Fruit fly (Drosophila melanogaster) whole organism, prepupa: Measurements from ENCODE around the gene mRpS18C.
A peak's percentile ranks its signal among the peaks of the same experiment; 100 is the strongest.

ENCODE experiments used
- CG10631 ChIP-seq: fragments of 200-800 bp; sonication (Bioruptor generic); optimal IDR thresholded peaks from 2 replicates; lab custom pipeline; 2016; ENCODE audit warnings: missing biosample characterization, missing genetic modification characterization
- CG11294 ChIP-seq: fragments of 200-800 bp; sonication (Bioruptor generic); IDR thresholded peaks from 2 replicates; pipeline ENCODE4 v1.3.6; 2022; ENCODE audit warnings: missing biosample characterization, missing genetic modification characterization
- CG11762 ChIP-seq: fragments of 200-800 bp; sonication (Bioruptor generic); optimal IDR thresholded peaks from 3 replicates; lab custom pipeline; 2016; ENCODE audit warnings: missing biosample characterization, missing genetic modification characterization; ENCODE audit not compliant: insufficient read depth
- CG1621 ChIP-seq: fragments of 200-800 bp; sonication (Bioruptor generic); optimal IDR thresholded peaks from 3 replicates; lab custom pipeline; 2018; ENCODE audit warnings: missing biosample characterization, mild to moderate bottlenecking, missing genetic modification characterization
- CG16779 ChIP-seq: fragments of 200-800 bp; sonication (Bioruptor generic); optimal IDR thresholded peaks from 3 replicates; lab custom pipeline; 2017; ENCODE audit warnings: missing biosample characterization, mild to moderate bottlenecking, missing genetic modification characterization
- CG3032 ChIP-seq: fragments of 200-800 bp; optimal IDR thresholded peaks from 2 replicates; lab custom pipeline; 2019; ENCODE audit warnings: missing biosample characterization, mild to moderate bottlenecking, missing genetic modification characterization, moderate library complexity
- CG31627 ChIP-seq: fragments of 200-800 bp; sonication (Bioruptor generic); optimal IDR thresholded peaks from 3 replicates; lab custom pipeline; 2016; ENCODE audit warnings: missing biosample characterization, missing genetic modification characterization
- CG32006 ChIP-seq: fragments of 200-800 bp; sonication (Bioruptor generic); optimal IDR thresholded peaks from 3 replicates; lab custom pipeline; 2017; ENCODE audit warnings: missing biosample characterization, mild to moderate bottlenecking, missing genetic modification characterization
- CG4318 ChIP-seq: fragments of 200-800 bp; sonication (Bioruptor generic); optimal IDR thresholded peaks from 3 replicates; lab custom pipeline; 2017; ENCODE audit warnings: missing biosample characterization, mild to moderate bottlenecking, missing genetic modification characterization
- CG6792 ChIP-seq: fragments of 200-800 bp; sonication (Bioruptor generic); optimal IDR thresholded peaks from 3 replicates; lab custom pipeline; 2016; ENCODE audit warnings: missing biosample characterization, missing genetic modification characterization
- CG6808 ChIP-seq: fragments of 200-800 bp; sonication (Bioruptor generic); optimal IDR thresholded peaks from 3 replicates; lab custom pipeline; 2017; ENCODE audit warnings: missing biosample characterization, missing genetic modification characterization, mild to moderate bottlenecking, moderate library complexity, missing genetic modification reagents
- CG6854 ChIP-seq: fragments of 200-800 bp; sonication (Bioruptor generic); optimal IDR thresholded peaks from 2 replicates; lab custom pipeline; 2017; ENCODE audit warnings: missing biosample characterization, mild to moderate bottlenecking, missing genetic modification characterization
- CG8119 ChIP-seq: fragments of 200-800 bp; sonication (Bioruptor generic); IDR thresholded peaks from 3 replicates; pipeline ENCODE4 v1.3.6; 2022; ENCODE audit warnings: missing biosample characterization, missing genetic modification characterization
- CG8319 ChIP-seq: fragments of 200-800 bp; sonication (Bioruptor generic); optimal IDR thresholded peaks from 3 replicates; lab custom pipeline; 2016; ENCODE audit warnings: missing biosample characterization, missing genetic modification characterization
- CG9139 ChIP-seq: fragments of 200-800 bp; sonication (Bioruptor generic); optimal IDR thresholded peaks from 3 replicates; lab custom pipeline; 2017; ENCODE audit warnings: missing biosample characterization, mild to moderate bottlenecking, missing genetic modification characterization
- Eip75B ChIP-seq: fragments of 200-800 bp; sonication (Bioruptor generic); optimal IDR thresholded peaks from 3 replicates; lab custom pipeline; 2016; ENCODE audit warnings: missing biosample characterization, missing genetic modification characterization
- Eip78C ChIP-seq: fragments of 200-800 bp; sonication (Bioruptor generic); peaks from one replicate; lab custom pipeline; 2016; ENCODE audit warnings: missing biosample characterization, missing genetic modification characterization
- Hr38 ChIP-seq: sonication (Bioruptor generic); optimal IDR thresholded peaks from 2 replicates; lab custom pipeline; 2016; ENCODE audit warnings: missing biosample characterization, missing genetic modification characterization
- Hr4 ChIP-seq: fragments of 200-800 bp; sonication (Bioruptor generic); optimal IDR thresholded peaks from 3 replicates; lab custom pipeline; 2016; ENCODE audit warnings: missing biosample characterization, missing genetic modification characterization
- Smox ChIP-seq: fragments of 200-800 bp; sonication (Bioruptor generic); optimal IDR thresholded peaks from 3 replicates; lab custom pipeline; 2016; ENCODE audit warnings: missing biosample characterization, missing genetic modification characterization
- Sox102F ChIP-seq: fragments of 200-800 bp; sonication (Bioruptor generic); optimal IDR thresholded peaks from 2 replicates; lab custom pipeline; 2016; ENCODE audit warnings: missing biosample characterization, mild to moderate bottlenecking, missing genetic modification characterization
- Sox14 ChIP-seq: fragments of 200-800 bp; sonication (Bioruptor generic); optimal IDR thresholded peaks from 3 replicates; lab custom pipeline; 2016; ENCODE audit warnings: missing biosample characterization, missing genetic modification characterization
- achi ChIP-seq: fragments of 200-800 bp; sonication (Bioruptor generic); optimal IDR thresholded peaks from 3 replicates; lab custom pipeline; 2016; ENCODE audit warnings: missing biosample characterization, missing genetic modification characterization
- dsx ChIP-seq: fragments of 200-800 bp; optimal IDR thresholded peaks from 3 replicates; lab custom pipeline; 2019; ENCODE audit warnings: missing biosample characterization, mild to moderate bottlenecking, missing genetic modification characterization, moderate library complexity; ENCODE audit not compliant: poor library complexity, severe bottlenecking
- esn ChIP-seq: fragments of 200-800 bp; sonication (Bioruptor generic); optimal IDR thresholded peaks from 2 replicates; lab custom pipeline; 2016; ENCODE audit warnings: missing biosample characterization, mild to moderate bottlenecking, missing genetic modification characterization, moderate library complexity
- fd85E ChIP-seq: fragments of 200-800 bp; sonication (Bioruptor generic); optimal IDR thresholded peaks from 3 replicates; lab custom pipeline; 2016; ENCODE audit warnings: missing biosample characterization, missing genetic modification characterization
- net ChIP-seq: fragments of 200-800 bp; sonication (Bioruptor generic); optimal IDR thresholded peaks from 3 replicates; lab custom pipeline; 2016; ENCODE audit warnings: missing biosample characterization, missing genetic modification characterization
- salr ChIP-seq, 2 experiments: fragments of 200-800 bp; sonication (Bioruptor generic); optimal IDR thresholded peaks; 3 replicates each; lab custom pipeline; 2016 to 2018; ENCODE audit warnings: missing biosample characterization in 2 of 2, missing genetic modification characterization in 2 of 2, mild to moderate bottlenecking in 1 of 2
- ss ChIP-seq, 2 experiments: fragments of 200-800 bp; sonication (Bioruptor generic); optimal IDR thresholded peaks; 2 replicates in 1 of 2; 3 replicates in 1 of 2; lab custom pipeline; 2017 to 2018; ENCODE audit warnings: mild to moderate bottlenecking in 2 of 2, missing biosample characterization in 2 of 2, missing genetic modification characterization in 2 of 2, moderate library complexity in 1 of 2
- svp ChIP-seq: fragments of 200-800 bp; sonication (Bioruptor generic); peaks from one replicate; lab custom pipeline; 2016; ENCODE audit warnings: missing biosample characterization, missing genetic modification characterization
- vri ChIP-seq: fragments of 200-800 bp; sonication (Bioruptor generic); optimal IDR thresholded peaks from 3 replicates; lab custom pipeline; 2016; ENCODE audit warnings: missing biosample characterization, mild to moderate bottlenecking, missing genetic modification characterization

mRpS18C gene

DNA sequence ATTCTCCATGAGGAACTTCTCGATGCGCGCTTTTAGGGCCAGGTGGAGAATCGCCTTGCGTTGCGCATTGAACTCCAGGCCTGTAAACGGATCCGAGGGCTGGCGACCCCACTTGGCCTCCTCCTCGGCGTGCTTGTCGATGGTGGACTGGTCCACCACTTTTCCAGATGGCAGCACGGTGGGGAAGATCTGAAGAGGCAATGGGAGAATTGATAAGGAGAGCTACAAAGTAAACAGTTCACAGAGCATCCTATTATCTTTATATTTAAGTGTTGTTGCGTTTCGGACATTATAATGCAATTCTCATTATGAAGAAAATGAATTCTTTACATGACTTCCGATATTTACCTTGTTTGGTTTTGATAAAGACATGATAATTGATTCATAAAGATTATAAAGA is 2.9 kb downstream of the mRpS18C start:
- TF ChIP-seq fd85E (no peak), CG11294 (GFP tag; lab: Robert Waterston, UW) (no peak), net (no peak), CG16779 (tag; lab: Kevin White, UChicago) (no peak), CG11762 (GFP tag; lab: Kevin White, UChicago) (no peak), CG10631 (GFP tag; lab: Kevin White, UChicago) (no peak), Eip78C (peak; percentile 0), CG9139 (GFP tag; lab: Kevin White, UChicago) (no peak), CG8119 (GFP tag; lab: Robert Waterston, UW) (no peak), dsx (GFP tag; lab: Kevin White, UChicago) (peak; percentile 96), CG1621 (tag; lab: Kevin White, UChicago) (no peak), CG6854 (GFP tag; lab: Kevin White, UChicago) (no peak), achi (GFP tag; lab: Kevin White, UChicago) (no peak), CG32006 (GFP tag; lab: Kevin White, UChicago) (no peak), svp (GFP tag; lab: Kevin White, UChicago) (peak; percentile 99), Sox102F (GFP tag; lab: Kevin White, UChicago) (no peak)

DNA sequence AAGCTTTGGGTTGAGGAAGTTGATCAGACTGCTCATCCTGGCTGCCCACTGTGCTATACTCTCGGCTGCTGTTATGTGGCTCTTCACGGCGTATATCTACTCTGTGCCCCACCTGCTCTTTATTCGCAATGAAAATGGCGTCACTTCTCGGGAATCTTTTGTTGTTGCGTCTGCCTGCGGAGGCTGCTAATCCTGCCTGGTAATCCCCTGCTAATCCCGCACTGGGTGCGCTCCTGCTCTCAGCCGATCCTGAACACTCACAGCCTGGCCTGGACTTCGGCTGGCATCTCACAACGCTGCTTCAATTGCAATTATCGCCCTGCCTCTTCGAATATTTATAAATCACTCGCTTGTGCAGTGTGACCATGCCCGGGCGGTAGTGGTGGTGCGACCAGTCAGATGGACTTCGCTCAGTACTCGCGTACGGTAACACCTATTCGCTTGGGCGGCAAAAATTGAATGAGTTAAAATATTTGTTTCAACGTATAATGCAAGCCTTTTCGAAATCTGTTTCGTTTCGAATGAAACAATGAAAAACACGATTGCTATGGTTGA is 4.1 kb downstream of the mRpS18C start, which contains the start of gene CG2218:
CG2218 (minus strand) TSS at position 472 of the 555 bp plus-strand sequence.
- peak; percentile 65 for TF ChIP-seq CG6808 (GFP tag; lab: Kevin White, UChicago)
- no peak for TF ChIP-seq CG4318
- no peak for TF ChIP-seq CG31627 (GFP tag; lab: Kevin White, UChicago)
- peak; percentile 39 for TF ChIP-seq CG9139 (GFP tag; lab: Kevin White, UChicago)
- TF ChIP-seq ss (GFP tag; optimal IDR thresholded peaks at IDR 0.05; lab: Kevin White, UChicago), result peak in 1 of 2 experiments; percentile 81
- TF ChIP-seq Sox14 (GFP tag; lab: Kevin White, UChicago), result peak; percentile 74

- TF ChIP-seq CG8119 (GFP tag; lab: Robert Waterston, UW) (no peak), CG32006 (GFP tag; lab: Kevin White, UChicago) (no peak), CG6792 (GFP tag; lab: Kevin White, UChicago) (no peak), Eip75B (GFP tag; lab: Kevin White, UChicago) (no peak), CG8319 (no peak), salr (GFP tag; optimal IDR thresholded peaks at IDR 0.05; lab: Kevin White, UChicago) (no peak), Hr4 (GFP tag; lab: Kevin White, UChicago) (no peak), Hr38 (GFP tag; lab: Kevin White, UChicago) (no peak), CG3032 (tag; lab: Kevin White, UChicago) (no peak), Smox (no peak), esn (GFP tag; lab: Kevin White, UChicago) (no peak)
These were observed 4.7 kb downstream of the mRpS18C start, which contains the start of gene CG15533 for dm6 chr3R:30428459-30428858. TSS of gene CG15533 (plus strand) at chr3R:30428820.

- no peak for TF ChIP-seq svp (GFP tag; lab: Kevin White, UChicago)
- TF ChIP-seq vri (GFP tag; lab: Kevin White, UChicago), result peak; percentile 24
- TF ChIP-seq, all 60 proteins: peak for 1
These were observed 7.7 kb downstream of the mRpS18C start, which contains the start of gene CG15534 for dm6 chr3R:30431258-30432114. TSS of gene CG15534 (plus strand) at chr3R:30432064.
